Worm (Caenorhabditis elegans) whole organism, mixed stage, embryonic: Measurements from ENCODE around the gene dos-2.
A peak's percentile ranks its signal among the peaks of the same experiment; 100 is the strongest.

Source experiments
- M03D4.4 ChIP-seq: sonication (generic microtip); optimal IDR thresholded peaks from 2 replicates; lab custom pipeline; 2017; ENCODE audit warnings: mild to moderate bottlenecking, missing genetic modification characterization, missing compliant biosample characterization
- bed-3 ChIP-seq: fragments of 200-800 bp; sonication (Bioruptor generic); optimal IDR thresholded peaks from 3 replicates; lab custom pipeline; 2018; ENCODE audit warnings: mild to moderate bottlenecking, missing genetic modification characterization, moderate library complexity, missing compliant biosample characterization
- blmp-1 ChIP-seq: fragments of 150-350 bp; optimal IDR thresholded peaks from 2 replicates; lab custom pipeline; 2014; ENCODE audit warnings: missing biosample characterization, missing genetic modification characterization
- ceh-43 ChIP-seq: fragments of 200-800 bp; sonication (Bioruptor generic); optimal IDR thresholded peaks from 2 replicates; lab custom pipeline; 2018; ENCODE audit warnings: mild to moderate bottlenecking, missing genetic modification characterization, moderate library complexity, missing compliant biosample characterization
- ceh-83 ChIP-seq: fragments of 200-800 bp; sonication (Bioruptor generic); optimal IDR thresholded peaks from 2 replicates; lab custom pipeline; 2018; ENCODE audit warnings: mild to moderate bottlenecking, missing genetic modification characterization, missing compliant biosample characterization
- ces-1 ChIP-seq: fragments of 150-350 bp; optimal IDR thresholded peaks from 2 replicates; lab custom pipeline; 2014; ENCODE audit warnings: missing biosample characterization, missing genetic modification reagents, missing genetic modification characterization
- cnd-1 ChIP-seq: fragments of 200-800 bp; sonication (Bioruptor generic); optimal IDR thresholded peaks from 2 replicates; lab custom pipeline; 2018; ENCODE audit warnings: mild to moderate bottlenecking, missing genetic modification characterization, missing compliant biosample characterization
- drap-1 ChIP-seq: fragments of 200-800 bp; sonication (Bioruptor generic); optimal IDR thresholded peaks from 3 replicates; lab custom pipeline; 2018; ENCODE audit warnings: mild to moderate bottlenecking, missing genetic modification characterization, missing compliant biosample characterization
- elt-1 ChIP-seq: sonication (generic microtip); optimal IDR thresholded peaks from 2 replicates; lab custom pipeline; 2017; ENCODE audit warnings: missing genetic modification characterization, mild to moderate bottlenecking, missing compliant biosample characterization, antibody characterized with exemption, moderate library complexity, borderline replicate concordance; ENCODE audit not compliant: insufficient read depth
- elt-3 ChIP-seq: fragments of 150-350 bp; optimal IDR thresholded peaks from 2 replicates; lab custom pipeline; 2014; ENCODE audit warnings: missing biosample characterization, missing genetic modification characterization
- flh-1 ChIP-seq: fragments of 200-800 bp; sonication (Bioruptor generic); optimal IDR thresholded peaks from 2 replicates; lab custom pipeline; 2018; ENCODE audit warnings: mild to moderate bottlenecking, missing genetic modification characterization, moderate library complexity, missing compliant biosample characterization
- ham-2 ChIP-seq: fragments of 200-800 bp; sonication (Bioruptor generic); optimal IDR thresholded peaks from 2 replicates; lab custom pipeline; 2018; ENCODE audit warnings: mild to moderate bottlenecking, missing genetic modification characterization, missing compliant biosample characterization
- hlh-1 ChIP-seq: fragments of 150-350 bp; optimal IDR thresholded peaks from 2 replicates; lab custom pipeline; 2014; ENCODE audit warnings: missing biosample characterization, missing genetic modification reagents, missing genetic modification characterization
- lin-13 ChIP-seq: fragments of 150-350 bp; optimal IDR thresholded peaks from 2 replicates; lab custom pipeline; 2014; ENCODE audit warnings: missing biosample characterization, missing genetic modification characterization
- lin-32 ChIP-seq: fragments of 200-800 bp; sonication (Bioruptor generic); optimal IDR thresholded peaks from 2 replicates; lab custom pipeline; 2018; ENCODE audit warnings: mild to moderate bottlenecking, missing genetic modification characterization, missing compliant biosample characterization
- lsy-2 ChIP-seq: fragments of 150-350 bp; optimal IDR thresholded peaks from 2 replicates; lab custom pipeline; 2014; ENCODE audit warnings: missing biosample characterization, missing genetic modification characterization
- mep-1 ChIP-seq: fragments of 150-350 bp; optimal IDR thresholded peaks from 2 replicates; lab custom pipeline; 2017; ENCODE audit warnings: missing biosample characterization, missing genetic modification reagents, missing genetic modification characterization, inconsistent platforms
- mls-2 ChIP-seq: sonication (generic microtip); optimal IDR thresholded peaks from 2 replicates; lab custom pipeline; 2016; ENCODE audit warnings: mild to moderate bottlenecking, missing genetic modification characterization, moderate library complexity, missing compliant biosample characterization
- nhr-12 ChIP-seq: fragments of 150-350 bp; optimal IDR thresholded peaks from 2 replicates; lab custom pipeline; 2014; ENCODE audit warnings: missing biosample characterization, missing genetic modification characterization
- nhr-2 ChIP-seq: fragments of 150-350 bp; optimal IDR thresholded peaks from 2 replicates; lab custom pipeline; 2014; ENCODE audit warnings: missing biosample characterization, missing genetic modification characterization
- nhr-237 ChIP-seq: fragments of 150-350 bp; optimal IDR thresholded peaks from 2 replicates; lab custom pipeline; 2014; ENCODE audit warnings: missing biosample characterization, missing genetic modification characterization
- nhr-28 ChIP-seq: fragments of 150-350 bp; optimal IDR thresholded peaks from 2 replicates; lab custom pipeline; 2014; ENCODE audit warnings: missing biosample characterization, missing genetic modification characterization
- nhr-76 ChIP-seq: sonication (generic microtip); optimal IDR thresholded peaks from 2 replicates; lab custom pipeline; 2017; ENCODE audit warnings: missing biosample characterization, missing genetic modification characterization
- pha-4 ChIP-seq: fragments of 150-350 bp; optimal IDR thresholded peaks from 2 replicates; lab custom pipeline; 2018; ENCODE audit warnings: missing biosample characterization, missing genetic modification reagents, missing genetic modification characterization
- sem-2 ChIP-seq: fragments of 200-800 bp; sonication (Bioruptor generic); optimal IDR thresholded peaks from 2 replicates; lab custom pipeline; 2018; ENCODE audit warnings: mild to moderate bottlenecking, missing genetic modification characterization, missing compliant biosample characterization
- snpc-4 ChIP-seq: fragments of 150-350 bp; optimal IDR thresholded peaks from 2 replicates; lab custom pipeline; 2014; ENCODE audit warnings: missing biosample characterization, missing genetic modification characterization
- sptf-1 ChIP-seq: sonication (generic microtip); optimal IDR thresholded peaks from 2 replicates; lab custom pipeline; 2017; ENCODE audit warnings: mild to moderate bottlenecking, missing genetic modification characterization, moderate library complexity, missing compliant biosample characterization
- tbx-8 ChIP-seq: fragments of 200-800 bp; sonication (Bioruptor generic); optimal IDR thresholded peaks from 2 replicates; lab custom pipeline; 2018; ENCODE audit warnings: mild to moderate bottlenecking, missing genetic modification characterization, moderate library complexity, missing compliant biosample characterization
- unc-120 ChIP-seq: sonication (generic microtip); optimal IDR thresholded peaks from 2 replicates; lab custom pipeline; 2017; ENCODE audit warnings: missing genetic modification characterization, missing compliant biosample characterization; ENCODE audit not compliant: poor library complexity, severe bottlenecking
- unc-62 ChIP-seq: fragments of 150-350 bp; optimal IDR thresholded peaks from 2 replicates; lab custom pipeline; 2014; ENCODE audit warnings: missing biosample characterization, missing genetic modification reagents, missing genetic modification characterization
- zip-8 ChIP-seq: fragments of 150-350 bp; optimal IDR thresholded peaks from 2 replicates; lab custom pipeline; 2014; ENCODE audit warnings: missing biosample characterization, missing genetic modification characterization
- ztf-11 ChIP-seq: fragments of 150-350 bp; optimal IDR thresholded peaks from 2 replicates; lab custom pipeline; 2014; ENCODE audit warnings: missing biosample characterization, missing genetic modification characterization

The dos-2 gene

ce11 chrII:3975942-3976341, at the start of gene dos-2:
TSS of gene dos-2 (plus strand) at chrII:3976242.
- TF ChIP-seq pha-4 (tag; lab: Kevin White, UChicago) (no peak), snpc-4 (tag; lab: Kevin White, UChicago) (no peak), ztf-11 (tag; lab: Kevin White, UChicago) (no peak), nhr-237 (tag; lab: Kevin White, UChicago) (no peak), ceh-43 (GFP tag; lab: Kevin White, UChicago) (no peak), zip-8 (tag; lab: Kevin White, UChicago) (no peak), ces-1 (GFP tag; lab: Kevin White, UChicago) (no peak), cnd-1 (tag; lab: Kevin White, UChicago) (no peak), unc-120 (tag; lab: Kevin White, UChicago) (no peak), mep-1 (no peak), nhr-76 (tag; lab: Kevin White, UChicago) (no peak), ham-2 (GFP tag; lab: Kevin White, UChicago) (no peak), blmp-1 (tag; lab: Kevin White, UChicago) (no peak), nhr-2 (tag; lab: Kevin White, UChicago) (no peak), tbx-8 (GFP tag; lab: Kevin White, UChicago) (no peak), unc-62 (no peak), sptf-1 (tag; lab: Kevin White, UChicago) (no peak)

ce11 chrII:3927943-3928393, 48.1 kb upstream of the dos-2 start, which contains the start of gene plpp-1.1:
TSS of gene plpp-1.1 (minus strand) at chrII:3927993.
- TF ChIP-seq blmp-1 (tag; lab: Kevin White, UChicago) (no peak), lsy-2 (no peak), lin-32 (no peak), ceh-83 (GFP tag; lab: Kevin White, UChicago) (no peak), flh-1 (GFP tag; lab: Kevin White, UChicago) (no peak), elt-3 (tag; lab: Kevin White, UChicago) (no peak), nhr-76 (tag; lab: Kevin White, UChicago) (no peak), sem-2 (GFP tag; lab: Kevin White, UChicago) (no peak), nhr-28 (tag; lab: Kevin White, UChicago) (no peak), sptf-1 (tag; lab: Kevin White, UChicago) (no peak), drap-1 (no peak), mls-2 (no peak), ces-1 (GFP tag; lab: Kevin White, UChicago) (no peak), pha-4 (tag; lab: Kevin White, UChicago) (no peak), cnd-1 (tag; lab: Kevin White, UChicago) (no peak)

ce11 chrII:3929446-3929845, 46.6 kb upstream of the dos-2 start:
- TF ChIP-seq M03D4.4, result no peak
- TF ChIP-seq cnd-1 (tag; lab: Kevin White, UChicago), result no peak
- no peak for TF ChIP-seq blmp-1 (tag; lab: Kevin White, UChicago)
- no peak for TF ChIP-seq nhr-76 (tag; lab: Kevin White, UChicago)
- no peak for TF ChIP-seq mls-2
- no peak for TF ChIP-seq elt-1 (tag; lab: Kevin White, UChicago)
- TF ChIP-seq drap-1, result no peak
- no peak for TF ChIP-seq unc-120 (tag; lab: Kevin White, UChicago)
- no peak for TF ChIP-seq nhr-2 (tag; lab: Kevin White, UChicago)
- no peak for TF ChIP-seq lin-32
- TF ChIP-seq flh-1 (GFP tag; lab: Kevin White, UChicago), result no peak
- TF ChIP-seq zip-8 (tag; lab: Kevin White, UChicago), result no peak
- TF ChIP-seq ham-2 (GFP tag; lab: Kevin White, UChicago), result no peak
- no peak for TF ChIP-seq sem-2 (GFP tag; lab: Kevin White, UChicago)

ce11 chrII:3930478-3931182, 45.4 kb upstream of the dos-2 start:
- TF ChIP-seq cnd-1 (tag; lab: Kevin White, UChicago) (no peak), bed-3 (no peak), pha-4 (tag; lab: Kevin White, UChicago) (peak; percentile 70), tbx-8 (GFP tag; lab: Kevin White, UChicago) (no peak), M03D4.4 (no peak), ces-1 (GFP tag; lab: Kevin White, UChicago) (no peak), lin-32 (no peak), elt-1 (tag; lab: Kevin White, UChicago) (no peak), unc-120 (tag; lab: Kevin White, UChicago) (no peak), hlh-1 (tag; lab: Kevin White, UChicago) (peak; percentile 58), ceh-43 (GFP tag; lab: Kevin White, UChicago) (no peak), sptf-1 (tag; lab: Kevin White, UChicago) (no peak), ceh-83 (GFP tag; lab: Kevin White, UChicago) (no peak), nhr-76 (tag; lab: Kevin White, UChicago) (no peak), ztf-11 (tag; lab: Kevin White, UChicago) (no peak), blmp-1 (tag; lab: Kevin White, UChicago) (no peak), nhr-28 (tag; lab: Kevin White, UChicago) (no peak), unc-62 (peak; percentile 36), sem-2 (GFP tag; lab: Kevin White, UChicago) (no peak), ham-2 (GFP tag; lab: Kevin White, UChicago) (no peak), lin-13 (tag; lab: Kevin White, UChicago) (peak; percentile 38), mls-2 (no peak), nhr-12 (tag; lab: Kevin White, UChicago) (no peak), mep-1 (peak; percentile 2)
